Worm (Caenorhabditis elegans) whole organism, L2 larva: Measurements from ENCODE around the gene B0228.1.

ENCODE experiments used
- C34F6.9 ChIP-seq: fragments of 150-350 bp; optimal IDR thresholded peaks from 2 replicates; lab custom pipeline; 2014; ENCODE audit warnings: missing biosample characterization, missing genetic modification characterization
- ZK546.5 ChIP-seq: sonication (generic microtip); optimal IDR thresholded peaks from 2 replicates; lab custom pipeline; 2017; ENCODE audit warnings: missing biosample characterization, missing genetic modification characterization
- elt-1 ChIP-seq: fragments of 150-350 bp; optimal IDR thresholded peaks from 2 replicates; lab custom pipeline; 2014; ENCODE audit warnings: missing biosample characterization, missing genetic modification characterization
- mdl-1 ChIP-seq, 2 experiments: fragments of 150-350 bp in 1 of 2; sonication (generic microtip) in 1 of 2; optimal IDR thresholded peaks; 2 replicates each; lab custom pipeline; 2017; ENCODE audit warnings: missing biosample characterization in 2 of 2, missing genetic modification characterization in 2 of 2
- nhr-21 ChIP-seq: fragments of 150-350 bp; optimal IDR thresholded peaks from 2 replicates; lab custom pipeline; 2014; ENCODE audit warnings: missing biosample characterization, missing genetic modification characterization
- skn-1 ChIP-seq: sonication (generic microtip); optimal IDR thresholded peaks from 2 replicates; lab custom pipeline; 2017; ENCODE audit warnings: missing biosample characterization, missing genetic modification characterization
- snpc-4 ChIP-seq: fragments of 150-350 bp; optimal IDR thresholded peaks from 2 replicates; lab custom pipeline; 2014; ENCODE audit warnings: missing biosample characterization, missing genetic modification characterization
- ztf-4 ChIP-seq: fragments of 150-350 bp; optimal IDR thresholded peaks from 2 replicates; lab custom pipeline; 2014; ENCODE audit warnings: missing biosample characterization, missing genetic modification characterization

- TF ChIP-seq skn-1 (tag; lab: Kevin White, UChicago): no peak
- no peak for TF ChIP-seq ZK546.5 (tag; lab: Kevin White, UChicago)
- no peak for TF ChIP-seq mdl-1 (tag; optimal IDR thresholded peaks at IDR 0.05; lab: Kevin White, UChicago)
- no peak for TF ChIP-seq nhr-21 (tag; lab: Kevin White, UChicago)
- no peak for TF ChIP-seq ztf-4 (tag; lab: Kevin White, UChicago)
- no peak for TF ChIP-seq snpc-4
- no peak for TF ChIP-seq elt-1 (tag; lab: Kevin White, UChicago)
- no peak for TF ChIP-seq C34F6.9 (tag; lab: Kevin White, UChicago)
Measured at ce11 chrII:7719039-7719438, 36.1 kb upstream of the B0228.1 start.
